Fruit fly (Drosophila melanogaster) whole organism, embryonic: ENCODE data around the gene smg.

ENCODE experiments used
- Atf-2 ChIP-seq: fragments of 200-800 bp; sonication (Bioruptor generic); optimal IDR thresholded peaks from 2 replicates; lab custom pipeline; 2016; ENCODE audit warnings: missing biosample characterization, missing genetic modification characterization
- CG10959 ChIP-seq: fragments of 200-800 bp; sonication (Bioruptor generic); IDR thresholded peaks from 2 replicates; pipeline ENCODE4 v1.3.6; 2022; ENCODE audit warnings: missing biosample characterization, missing genetic modification characterization
- CG12155 ChIP-seq: fragments of 200-800 bp; sonication (Bioruptor generic); optimal IDR thresholded peaks from 3 replicates; lab custom pipeline; 2016; ENCODE audit warnings: missing biosample characterization, missing genetic modification characterization
- CG14710 ChIP-seq: fragments of 200-800 bp; sonication (Bioruptor generic); optimal IDR thresholded peaks from 3 replicates; lab custom pipeline; 2019; ENCODE audit warnings: missing biosample characterization, mild to moderate bottlenecking, missing genetic modification characterization, moderate library complexity
- CG15073 ChIP-seq: fragments of 200-800 bp; sonication (Bioruptor generic); optimal IDR thresholded peaks from 2 replicates; lab custom pipeline; 2016; ENCODE audit warnings: missing biosample characterization, missing genetic modification characterization
- CG17361 ChIP-seq: fragments of 200-800 bp; sonication (Bioruptor generic); IDR thresholded peaks from 3 replicates; pipeline ENCODE4 v1.3.6; 2022; ENCODE audit warnings: missing biosample characterization, missing genetic modification characterization
- CG17568 ChIP-seq: fragments of 200-800 bp; sonication (Bioruptor generic); optimal IDR thresholded peaks from 2 replicates; lab custom pipeline; 2018; ENCODE audit warnings: missing biosample characterization, mild to moderate bottlenecking, missing genetic modification characterization, moderate library complexity
- CG17612 ChIP-seq: fragments of 200-800 bp; sonication (Bioruptor generic); IDR thresholded peaks from 2 replicates; pipeline ENCODE4 v1.3.6; 2022; ENCODE audit warnings: missing biosample characterization, missing genetic modification characterization
- CG17912 ChIP-seq: fragments of 200-800 bp; sonication (Bioruptor generic); optimal IDR thresholded peaks from 2 replicates; lab custom pipeline; 2018; ENCODE audit warnings: missing biosample characterization, mild to moderate bottlenecking, missing genetic modification characterization
- CG18599 ChIP-seq: fragments of 200-800 bp; sonication (Bioruptor generic); optimal IDR thresholded peaks from 3 replicates; lab custom pipeline; 2017; ENCODE audit warnings: missing biosample characterization, missing genetic modification characterization, mild to moderate bottlenecking, moderate library complexity, missing genetic modification reagents
- CG2116 ChIP-seq: fragments of 200-800 bp; sonication (Bioruptor generic); optimal IDR thresholded peaks from 3 replicates; lab custom pipeline; 2018; ENCODE audit warnings: missing biosample characterization, mild to moderate bottlenecking, missing genetic modification characterization
- CG31388 ChIP-seq: fragments of 200-800 bp; sonication (Bioruptor generic); optimal IDR thresholded peaks from 2 replicates; lab custom pipeline; 2016; ENCODE audit warnings: missing biosample characterization, missing genetic modification characterization
- CG4820 ChIP-seq: fragments of 200-800 bp; sonication (Bioruptor generic); optimal IDR thresholded peaks from 3 replicates; lab custom pipeline; 2016; ENCODE audit warnings: missing biosample characterization, missing genetic modification characterization
- CG6175 ChIP-seq: fragments of 200-800 bp; sonication (Bioruptor generic); IDR thresholded peaks from 3 replicates; pipeline ENCODE4 v1.3.6; 2022; ENCODE audit warnings: missing biosample characterization, missing genetic modification characterization
- CG6854 ChIP-seq: fragments of 200-800 bp; sonication (Bioruptor generic); optimal IDR thresholded peaks from 3 replicates; lab custom pipeline; 2017; ENCODE audit warnings: missing biosample characterization, mild to moderate bottlenecking, missing genetic modification characterization
- CG7745 ChIP-seq: fragments of 200-800 bp; sonication (Bioruptor generic); optimal IDR thresholded peaks from 2 replicates; lab custom pipeline; 2018; ENCODE audit warnings: missing biosample characterization, mild to moderate bottlenecking, missing genetic modification characterization, moderate library complexity
- CG9215 ChIP-seq: fragments of 200-800 bp; sonication (Bioruptor generic); IDR thresholded peaks from 2 replicates; pipeline ENCODE4 v1.3.6; 2022; ENCODE audit warnings: missing biosample characterization, missing genetic modification characterization
- CG9437 ChIP-seq: fragments of 200-800 bp; sonication (Bioruptor generic); optimal IDR thresholded peaks from 2 replicates; lab custom pipeline; 2018; ENCODE audit warnings: missing biosample characterization, mild to moderate bottlenecking, missing genetic modification characterization
- CG9876 ChIP-seq: fragments of 200-800 bp; sonication (Bioruptor generic); optimal IDR thresholded peaks from 2 replicates; lab custom pipeline; 2016; ENCODE audit warnings: missing biosample characterization, missing genetic modification characterization
- Dek ChIP-seq: fragments of 200-800 bp; sonication (Bioruptor generic); optimal IDR thresholded peaks from 3 replicates; lab custom pipeline; 2019; ENCODE audit warnings: missing biosample characterization, mild to moderate bottlenecking, missing genetic modification characterization, moderate library complexity
- ERR ChIP-seq: fragments of 200-800 bp; sonication (Bioruptor generic); optimal IDR thresholded peaks from 2 replicates; lab custom pipeline; 2016; ENCODE audit warnings: missing biosample characterization, missing genetic modification characterization
- Elba2 ChIP-seq: fragments of 200-800 bp; sonication (Bioruptor generic); optimal IDR thresholded peaks from 3 replicates; lab custom pipeline; 2016; ENCODE audit warnings: missing biosample characterization, missing genetic modification characterization
- Ets97D ChIP-seq: fragments of 200-800 bp; sonication (Bioruptor generic); optimal IDR thresholded peaks from 3 replicates; lab custom pipeline; 2016; ENCODE audit warnings: missing biosample characterization, missing genetic modification characterization
- Lhr ChIP-seq: fragments of 200-800 bp; sonication (Bioruptor generic); optimal IDR thresholded peaks from 3 replicates; lab custom pipeline; 2017; ENCODE audit warnings: mild to moderate bottlenecking, missing biosample characterization, missing genetic modification reagents, missing genetic modification characterization
- MESR4 ChIP-seq: fragments of 200-800 bp; sonication (Bioruptor generic); optimal IDR thresholded peaks from 2 replicates; lab custom pipeline; 2018; ENCODE audit warnings: missing biosample characterization, mild to moderate bottlenecking, missing genetic modification characterization, moderate library complexity
- Mrtf ChIP-seq: fragments of 200-800 bp; sonication (Bioruptor generic); IDR thresholded peaks from 3 replicates; pipeline ENCODE4 v1.3.6; 2022; ENCODE audit warnings: missing biosample characterization, missing genetic modification characterization
- Nf-YA ChIP-seq: fragments of 200-800 bp; sonication (Bioruptor generic); IDR thresholded peaks from 2 replicates; pipeline ENCODE4 v1.3.6; 2022; ENCODE audit warnings: missing biosample characterization, missing genetic modification characterization
- Ptx1 ChIP-seq: fragments of 200-800 bp; sonication (Bioruptor generic); IDR thresholded peaks from 2 replicates; pipeline ENCODE4 v1.3.6; 2022; ENCODE audit warnings: missing biosample characterization, missing genetic modification characterization
- Rx ChIP-seq: fragments of 200-800 bp; sonication (Bioruptor generic); IDR thresholded peaks from 2 replicates; pipeline ENCODE4 v1.3.6; 2022; ENCODE audit warnings: missing biosample characterization, missing genetic modification characterization
- Sin3A ChIP-seq: fragments of >200 bp; optimal IDR thresholded peaks from 2 replicates; lab custom pipeline; 2018
- Six4 ChIP-seq: fragments of 200-800 bp; sonication (Bioruptor generic); optimal IDR thresholded peaks from 2 replicates; lab custom pipeline; 2016; ENCODE audit warnings: missing biosample characterization, missing genetic modification characterization
- Sry-δ ChIP-seq: fragments of 200-800 bp; sonication (Bioruptor generic); optimal IDR thresholded peaks from 2 replicates; lab custom pipeline; 2016; ENCODE audit warnings: missing biosample characterization, missing genetic modification characterization
- amos ChIP-seq: fragments of 200-800 bp; sonication (Bioruptor generic); IDR thresholded peaks from 2 replicates; pipeline ENCODE4 v1.3.6; 2022; ENCODE audit warnings: missing biosample characterization, missing genetic modification characterization; ENCODE audit not compliant: partially characterized antibody
- aop ChIP-seq: fragments of 200-800 bp; sonication (Bioruptor generic); IDR thresholded peaks from 2 replicates; pipeline ENCODE4 v1.3.6; 2022; ENCODE audit warnings: missing biosample characterization, missing genetic modification characterization
- bowl ChIP-seq: fragments of 200-800 bp; sonication (Bioruptor generic); IDR thresholded peaks from 2 replicates; pipeline ENCODE4 v1.3.6; 2022; ENCODE audit warnings: missing biosample characterization, missing genetic modification characterization
- bsh ChIP-seq, 2 experiments: fragments of 200-800 bp; sonication (Bioruptor generic); optimal IDR thresholded peaks; 2 replicates each; lab custom pipeline; 2017 to 2018; ENCODE audit warnings: mild to moderate bottlenecking in 2 of 2, missing biosample characterization in 2 of 2, missing genetic modification characterization in 2 of 2, moderate library complexity in 1 of 2
- chinmo ChIP-seq: fragments of 200-800 bp; sonication (Bioruptor generic); IDR thresholded peaks from 4 replicates; pipeline ENCODE4 v1.3.6; 2022; ENCODE audit warnings: missing biosample characterization, missing genetic modification characterization; ENCODE audit not compliant: partially characterized antibody
- crp ChIP-seq, 2 experiments: fragments of 200-800 bp; sonication (Bioruptor generic); optimal IDR thresholded peaks; 2 replicates in 1 of 2; 3 replicates in 1 of 2; lab custom pipeline; 2017; ENCODE audit warnings: missing biosample characterization in 2 of 2, missing genetic modification characterization in 2 of 2, mild to moderate bottlenecking in 1 of 2, moderate library complexity in 1 of 2
- eyg ChIP-seq: fragments of 200-800 bp; sonication (Bioruptor generic); optimal IDR thresholded peaks from 3 replicates; lab custom pipeline; 2016; ENCODE audit warnings: missing biosample characterization, missing genetic modification characterization
- gce ChIP-seq: fragments of 200-800 bp; sonication (Bioruptor generic); IDR thresholded peaks from 3 replicates; pipeline ENCODE4 v1.3.6; 2022; ENCODE audit warnings: missing biosample characterization, missing genetic modification characterization
- gcm2 ChIP-seq: fragments of 200-800 bp; sonication (Bioruptor generic); optimal IDR thresholded peaks from 2 replicates; lab custom pipeline; 2016; ENCODE audit warnings: missing biosample characterization, missing genetic modification characterization
- gt ChIP-seq: fragments of 200-800 bp; sonication (Bioruptor generic); IDR thresholded peaks from 2 replicates; pipeline ENCODE4 v1.3.6; 2022; ENCODE audit warnings: missing biosample characterization, missing genetic modification characterization
- lmd ChIP-seq: fragments of 200-800 bp; sonication (Bioruptor generic); IDR thresholded peaks from 2 replicates; pipeline ENCODE4 v1.3.6; 2022; ENCODE audit warnings: missing biosample characterization, missing genetic modification characterization
- nom ChIP-seq: fragments of 200-800 bp; sonication (Bioruptor generic); optimal IDR thresholded peaks from 2 replicates; lab custom pipeline; 2017; ENCODE audit warnings: missing biosample characterization, missing genetic modification characterization, mild to moderate bottlenecking, moderate library complexity, missing genetic modification reagents
- odd ChIP-seq: fragments of 200-800 bp; sonication (Bioruptor generic); optimal IDR thresholded peaks from 2 replicates; lab custom pipeline; 2017; ENCODE audit warnings: missing biosample characterization, mild to moderate bottlenecking, missing genetic modification characterization
- pzg ChIP-seq: fragments of 200-800 bp; sonication (Bioruptor generic); optimal IDR thresholded peaks from 3 replicates; lab custom pipeline; 2018; ENCODE audit warnings: missing biosample characterization, mild to moderate bottlenecking, missing genetic modification characterization, moderate library complexity
- run ChIP-seq: fragments of 200-800 bp; sonication (Bioruptor generic); optimal IDR thresholded peaks from 3 replicates; lab custom pipeline; 2018; ENCODE audit warnings: missing biosample characterization, mild to moderate bottlenecking, missing genetic modification characterization
- sd ChIP-seq: fragments of 200-800 bp; sonication (Bioruptor generic); optimal IDR thresholded peaks from 3 replicates; lab custom pipeline; 2018; ENCODE audit warnings: missing biosample characterization, mild to moderate bottlenecking, missing genetic modification characterization, moderate library complexity
- sens ChIP-seq: fragments of 200-800 bp; sonication (Bioruptor generic); peaks from one replicate; lab custom pipeline; 2016; ENCODE audit warnings: missing biosample characterization, missing genetic modification characterization
- slou ChIP-seq: fragments of 200-800 bp; sonication (Bioruptor generic); optimal IDR thresholded peaks from 3 replicates; lab custom pipeline; 2016; ENCODE audit warnings: missing biosample characterization, missing genetic modification characterization
- unc-4 ChIP-seq: fragments of 200-800 bp; sonication (Bioruptor generic); IDR thresholded peaks from 2 replicates; pipeline ENCODE4 v1.3.6; 2022; ENCODE audit warnings: missing biosample characterization, missing genetic modification characterization; ENCODE audit not compliant: partially characterized antibody
- usp ChIP-seq: fragments of >200 bp; optimal IDR thresholded peaks from 2 replicates; lab custom pipeline; 2017; ENCODE audit warnings: missing biosample characterization, missing genetic modification characterization

The smg gene

dm6 chr3L:8986582-8986981 is 11.2 kb downstream of the smg start, which contains the start of gene CG5068 (continued):
- TF ChIP-seq Ptx1 (GFP tag; lab: Robert Waterston, UW) (no peak), Rx (GFP tag; lab: Robert Waterston, UW) (no peak), bowl (GFP tag; lab: Robert Waterston, UW) (no peak), CG31388 (GFP tag; lab: Kevin White, UChicago) (no peak), nom (no peak), slou (no peak), crp (GFP tag; optimal IDR thresholded peaks at IDR 0.05; lab: Kevin White, UChicago) (peak in 1 of 2 experiments; percentile 71), CG17568 (GFP tag; lab: Kevin White, UChicago) (no peak), aop (GFP tag; lab: Robert Waterston, UW) (no peak), CG14710 (tag; lab: Kevin White, UChicago) (peak; percentile 17), Sin3A (peak; percentile 33), chinmo (GFP tag; lab: Robert Waterston, UW) (peak; percentile 21; the same call in 1 of the 4 replicates), CG9215 (GFP tag; lab: Robert Waterston, UW) (peak; percentile 100), bsh (GFP tag; optimal IDR thresholded peaks at IDR 0.05; lab: Kevin White, UChicago) (no peak), CG18599 (no peak), Nf-YA (no peak), CG17361 (GFP tag; lab: Robert Waterston, UW) (no peak), ERR (GFP tag; lab: Kevin White, UChicago) (no peak), CG7745 (no peak), sd (tag; lab: Kevin White, UChicago) (no peak), Lhr (GFP tag; lab: Kevin White, UChicago) (peak; percentile 21), CG10959 (peak; percentile 7; the same call in 1 of the 2 replicates), MESR4 (peak; percentile 85), Ets97D (GFP tag; lab: Kevin White, UChicago) (peak; percentile 69), unc-4 (peak; percentile 21; the same call in 1 of the 2 replicates), Sry-δ (GFP tag; lab: Kevin White, UChicago) (peak; percentile 32), run (tag; lab: Kevin White, UChicago) (no peak), CG2116 (peak; percentile 39), amos (GFP tag; lab: Robert Waterston, UW) (peak; percentile 51; the same call in 1 of the 2 replicates), CG17612 (GFP tag; lab: Robert Waterston, UW) (no peak)

- TF ChIP-seq Mrtf (GFP tag; lab: Robert Waterston, UW) = peak; percentile 52; the same call in 1 of the 3 replicates
- no peak for TF ChIP-seq pzg
- TF ChIP-seq CG9876 (GFP tag; lab: Kevin White, UChicago) = peak; percentile 23
- peak; percentile 71 for TF ChIP-seq CG17912 (GFP tag; lab: Kevin White, UChicago)
- TF ChIP-seq lmd (GFP tag; lab: Robert Waterston, UW) = peak; percentile 81
- peak; percentile 30; the same call in 1 of the 2 replicates for TF ChIP-seq CG10959
- TF ChIP-seq CG15073 (GFP tag; lab: Kevin White, UChicago) = no peak
- peak; percentile 51 for TF ChIP-seq CG6854 (GFP tag; lab: Kevin White, UChicago)
- TF ChIP-seq CG4820 (GFP tag; lab: Kevin White, UChicago) = peak; percentile 39
- no peak for TF ChIP-seq Atf-2
- peak; percentile 43 for TF ChIP-seq Dek (tag; lab: Kevin White, UChicago)
- peak; percentile 62 for TF ChIP-seq odd
- TF ChIP-seq gcm2 (GFP tag; lab: Kevin White, UChicago) = no peak
- no peak for TF ChIP-seq usp (GFP tag; lab: Kevin White, UChicago)
- no peak for TF ChIP-seq gce (GFP tag; lab: Robert Waterston, UW)
- peak; percentile 65 for TF ChIP-seq sens (GFP tag; lab: Kevin White, UChicago)
- TF ChIP-seq eyg (GFP tag; lab: Kevin White, UChicago) = no peak
- no peak for TF ChIP-seq gt (GFP tag; lab: Robert Waterston, UW)
- peak; percentile 40 for TF ChIP-seq CG9437 (GFP tag; lab: Kevin White, UChicago)
- peak; percentile 57 for TF ChIP-seq CG12155 (GFP tag; lab: Kevin White, UChicago)
- TF ChIP-seq Six4 (GFP tag; lab: Kevin White, UChicago) = peak; percentile 18
- TF ChIP-seq CG6175 (GFP tag; lab: Robert Waterston, UW) = no peak
- no peak for TF ChIP-seq Elba2 (GFP tag; lab: Kevin White, UChicago)
Observed at dm6 chr3L:8985848-8986320, 11.9 kb downstream of the smg start, which contains the start of gene Galk. Galk (minus strand) TSS chr3L:8986091.
